Worm (Caenorhabditis elegans): Measurements from ENCODE around the gene vpat-1.

Gene vpat-1

ce11 chrX:1072152-1072551 lies 26.1 kb upstream of the vpat-1 start, which contains the start of gene lim-6:
Gene lim-6, plus strand, starts transcription at chrX:1072452.
- TF ChIP-seq nhr-237 (tag; optimal IDR thresholded peaks at IDR 0.05), result no peak
- TF ChIP-seq elt-3 (tag; optimal IDR thresholded peaks at IDR 0.05), result no peak

ce11 chrX:1068986-1069385 lies 23.0 kb upstream of the vpat-1 start, which contains the start of gene mksr-1:
Gene mksr-1, minus strand, starts transcription at chrX:1069129.
- TF ChIP-seq aly-2 (tag; optimal IDR thresholded peaks at IDR 0.05) (no peak), hmg-11 (tag; optimal IDR thresholded peaks at IDR 0.05) (no peak), skn-1 (tag; optimal IDR thresholded peaks at IDR 0.05) (no peak), tbx-2 (tag; optimal IDR thresholded peaks at IDR 0.05) (no peak), sea-2 (GFP tag; optimal IDR thresholded peaks at IDR 0.05) (no peak)

ce11 chrX:1064064-1064463 lies 18.1 kb upstream of the vpat-1 start:
- TF ChIP-seq nhr-237 (tag; optimal IDR thresholded peaks at IDR 0.05) (no peak), nfya-1 (tag; optimal IDR thresholded peaks at IDR 0.05; ENCODE audit: insufficient read depth) (peak; percentile 81), nhr-25 (tag; optimal IDR thresholded peaks at IDR 0.05) (no peak), aly-2 (tag; optimal IDR thresholded peaks at IDR 0.05) (no peak), nhr-43 (tag; optimal IDR thresholded peaks at IDR 0.05; ENCODE audit: poor library complexity, severe bottlenecking) (no peak), lin-15B (tag; optimal IDR thresholded peaks at IDR 0.05) (peak; percentile 6), elt-2 (tag; optimal IDR thresholded peaks at IDR 0.05) (no peak), lsy-12 (tag; optimal IDR thresholded peaks at IDR 0.05) (peak; percentile 6), nhr-67 (tag; optimal IDR thresholded peaks at IDR 0.05) (no peak), fkh-10 (GFP tag; optimal IDR thresholded peaks at IDR 0.05) (peak; percentile 23), hmg-11 (tag; optimal IDR thresholded peaks at IDR 0.05) (peak; percentile 77), pqm-1 (tag; optimal IDR thresholded peaks at IDR 0.05) (no peak), tbx-2 (tag; optimal IDR thresholded peaks at IDR 0.05) (peak; percentile 67), unc-39 (tag; optimal IDR thresholded peaks at IDR 0.05) (no peak), nhr-23 (tag; optimal IDR thresholded peaks at IDR 0.05) (no peak), eor-1 (tag; optimal IDR thresholded peaks at IDR 0.05) (no peak), lin-39 (tag; optimal IDR thresholded peaks at IDR 0.05) (peak; percentile 93), mdl-1 (tag; optimal IDR thresholded peaks at IDR 0.05) (peak; percentile 39), egl-5 (tag; optimal IDR thresholded peaks at IDR 0.05) (peak; percentile 65)

- TF ChIP-seq hmg-11 (tag; optimal IDR thresholded peaks at IDR 0.05), result peak; percentile 82
- TF ChIP-seq ztf-4 (tag; optimal IDR thresholded peaks at IDR 0.05), result no peak
- TF ChIP-seq ceh-9 (tag; optimal IDR thresholded peaks at IDR 0.05), result no peak
- no peak for TF ChIP-seq nhr-25 (tag; optimal IDR thresholded peaks at IDR 0.05)
- no peak for TF ChIP-seq ceh-16 (tag; optimal IDR thresholded peaks at IDR 0.05)
- TF ChIP-seq nfya-1 (tag; optimal IDR thresholded peaks at IDR 0.05; ENCODE audit: insufficient read depth), result peak; percentile 59
- TF ChIP-seq lin-39 (tag; optimal IDR thresholded peaks at IDR 0.05), result peak; percentile 64
- TF ChIP-seq mdl-1 (tag; optimal IDR thresholded peaks at IDR 0.05), result no peak
- no peak for TF ChIP-seq elt-3 (tag; optimal IDR thresholded peaks at IDR 0.05)
These were observed 16.5 kb upstream of the vpat-1 start, which contains the start of gene unc-1 for ce11 chrX:1062403-1063073. Gene unc-1, minus strand, starts transcription at chrX:1062453.

- TF ChIP-seq lin-39 (tag; optimal IDR thresholded peaks at IDR 0.05) (peak; percentile 25), nfya-1 (tag; optimal IDR thresholded peaks at IDR 0.05; ENCODE audit: insufficient read depth) (peak; percentile 25), jun-1 (tag; optimal IDR thresholded peaks at IDR 0.05) (no peak), unc-62 (GFP tag; optimal IDR thresholded peaks at IDR 0.05) (no peak)
These were observed 14.7 kb upstream of the vpat-1 start for ce11 chrX:1060705-1061104.

- no peak for TF ChIP-seq ztf-4 (tag; optimal IDR thresholded peaks at IDR 0.05)
- peak; percentile 0 for TF ChIP-seq hmg-11 (tag; optimal IDR thresholded peaks at IDR 0.05)
- no peak for TF ChIP-seq ama-1 (optimal IDR thresholded peaks at IDR 0.05)
- TF ChIP-seq daf-12 (tag; optimal IDR thresholded peaks at IDR 0.05), result no peak
These were observed 11.9 kb upstream of the vpat-1 start for ce11 chrX:1057821-1058377.

Data from whole organism, L3 larva.